Worm (Caenorhabditis elegans) whole organism, L4 larva: ENCODE results near the gene K09F6.7.

Experiments
- D1046.2 ChIP-seq: fragments of 200-800 bp; sonication (Bioruptor generic); IDR thresholded peaks from 2 replicates; pipeline ENCODE4 v1.3.6; 2022; ENCODE audit warnings: missing genetic modification characterization, missing compliant biosample characterization
- T20F7.1 ChIP-seq: fragments of 200-800 bp; sonication (Bioruptor generic); optimal IDR thresholded peaks from 2 replicates; lab custom pipeline; 2018; ENCODE audit warnings: mild to moderate bottlenecking, missing genetic modification characterization, missing compliant biosample characterization
- Y105C5A.15 ChIP-seq: fragments of 200-800 bp; sonication (Bioruptor generic); IDR thresholded peaks from 2 replicates; pipeline ENCODE4 v1.3.6; 2022; ENCODE audit warnings: missing genetic modification characterization, missing compliant biosample characterization
- Y5F2A.4 ChIP-seq: fragments of 200-800 bp; sonication (Bioruptor generic); optimal IDR thresholded peaks from 2 replicates; lab custom pipeline; 2018; ENCODE audit warnings: mild to moderate bottlenecking, missing genetic modification characterization, missing compliant biosample characterization
- aha-1 ChIP-seq: fragments of 150-350 bp; peaks from one replicate; lab custom pipeline; 2014; ENCODE audit warnings: missing biosample characterization, missing genetic modification characterization
- attf-4 ChIP-seq: sonication (generic microtip); optimal IDR thresholded peaks from 3 replicates; lab custom pipeline; 2017; ENCODE audit warnings: missing biosample characterization, missing genetic modification characterization
- ceh-44 ChIP-seq: fragments of 200-800 bp; sonication (Bioruptor generic); IDR thresholded peaks from 2 replicates; pipeline ENCODE4 v1.3.6; 2022; ENCODE audit warnings: missing genetic modification reagents, missing genetic modification characterization, missing compliant biosample characterization
- ceh-62 ChIP-seq: sonication (generic microtip); optimal IDR thresholded peaks from 2 replicates; lab custom pipeline; 2017; ENCODE audit warnings: missing biosample characterization, missing genetic modification characterization
- ceh-82 ChIP-seq: sonication (generic microtip); optimal IDR thresholded peaks from 2 replicates; lab custom pipeline; 2017; ENCODE audit warnings: missing biosample characterization, missing genetic modification characterization
- daf-16 ChIP-seq, 3 experiments: sonication (generic microtip); optimal IDR thresholded peaks; 2 replicates each; lab custom pipeline; 2016 to 2017; ENCODE audit warnings: missing genetic modification characterization in 3 of 3, missing genetic modification reagents in 3 of 3, mild to moderate bottlenecking in 2 of 3, missing compliant biosample characterization in 2 of 3, missing biosample characterization in 1 of 3, moderate library complexity in 1 of 3
- dmd-6 ChIP-seq: fragments of 200-800 bp; sonication (Bioruptor generic); IDR thresholded peaks from 2 replicates; pipeline ENCODE4 v1.3.6; 2022; ENCODE audit warnings: missing genetic modification reagents, missing genetic modification characterization, missing compliant biosample characterization
- dmd-8 ChIP-seq: fragments of 200-800 bp; sonication (Bioruptor generic); IDR thresholded peaks from 2 replicates; pipeline ENCODE4 v1.3.6; 2022; ENCODE audit warnings: missing genetic modification characterization, missing compliant biosample characterization
- dpl-1 ChIP-seq: fragments of 150-350 bp; optimal IDR thresholded peaks from 2 replicates; lab custom pipeline; 2014; ENCODE audit warnings: missing biosample characterization, missing genetic modification reagents, missing genetic modification characterization
- dve-1 ChIP-seq: sonication (generic microtip); optimal IDR thresholded peaks from 2 replicates; lab custom pipeline; 2017; ENCODE audit warnings: antibody characterized with exemption, mild to moderate bottlenecking, missing genetic modification characterization, missing compliant biosample characterization; ENCODE audit not compliant: insufficient read depth
- egl-27 ChIP-seq: sonication (generic microtip); optimal IDR thresholded peaks from 3 replicates; lab custom pipeline; 2017; ENCODE audit warnings: missing biosample characterization, missing genetic modification reagents, missing genetic modification characterization
- hif-1 ChIP-seq, 2 experiments: sonication (generic microtip); optimal IDR thresholded peaks; 2 replicates each; lab custom pipeline; 2016 to 2017; ENCODE audit warnings: missing compliant biosample characterization in 2 of 2, missing genetic modification characterization in 2 of 2, missing genetic modification reagents in 2 of 2, missing genotype in 2 of 2, mild to moderate bottlenecking in 1 of 2
- hlh-11 ChIP-seq: fragments of 200-800 bp; sonication (Bioruptor generic); optimal IDR thresholded peaks from 2 replicates; lab custom pipeline; 2018; ENCODE audit warnings: mild to moderate bottlenecking, missing genetic modification characterization, missing compliant biosample characterization
- hmg-1.1 ChIP-seq: fragments of 200-800 bp; sonication (Bioruptor generic); IDR thresholded peaks from 2 replicates; pipeline ENCODE4 v1.3.6; 2022; ENCODE audit warnings: missing genetic modification reagents, missing genetic modification characterization, missing compliant biosample characterization
- jun-1 ChIP-seq: fragments of 150-350 bp; optimal IDR thresholded peaks from 2 replicates; lab custom pipeline; 2014; ENCODE audit warnings: missing biosample characterization, missing genetic modification reagents, missing genetic modification characterization
- lin-15B ChIP-seq: fragments of 150-350 bp; sonication (generic microtip); optimal IDR thresholded peaks from 3 replicates; lab custom pipeline; 2014; ENCODE audit warnings: missing biosample characterization, missing genetic modification characterization
- mdt-29 ChIP-seq: fragments of 200-800 bp; sonication (Bioruptor generic); IDR thresholded peaks from 2 replicates; pipeline ENCODE4 v1.3.6; 2022; ENCODE audit warnings: missing genetic modification reagents, missing genetic modification characterization, missing compliant biosample characterization
- mxl-2 ChIP-seq: fragments of 200-800 bp; sonication (Bioruptor generic); conservative IDR thresholded peaks from 2 replicates; pipeline ENCODE4 v1.3.6; 2022; ENCODE audit warnings: missing genetic modification reagents, missing genetic modification characterization, missing compliant biosample characterization
- nhr-28 ChIP-seq: fragments of 150-350 bp; optimal IDR thresholded peaks from 2 replicates; lab custom pipeline; 2014; ENCODE audit warnings: missing biosample characterization, missing genetic modification characterization
- nhr-41 ChIP-seq: fragments of 200-800 bp; sonication (Bioruptor generic); IDR thresholded peaks from 2 replicates; pipeline ENCODE4 v1.3.6; 2022; ENCODE audit warnings: missing genetic modification reagents, missing genetic modification characterization, missing compliant biosample characterization
- nhr-76 ChIP-seq: fragments of 150-350 bp; optimal IDR thresholded peaks from 2 replicates; lab custom pipeline; 2014; ENCODE audit warnings: missing biosample characterization, missing genetic modification characterization
- php-3 ChIP-seq: fragments of 200-800 bp; sonication (Bioruptor generic); IDR thresholded peaks from 2 replicates; pipeline ENCODE4 v1.3.6; 2022; ENCODE audit warnings: missing genetic modification reagents, missing genetic modification characterization, missing compliant biosample characterization
- pqm-1 ChIP-seq: sonication (generic microtip); optimal IDR thresholded peaks from 2 replicates; lab custom pipeline; 2017; ENCODE audit warnings: missing biosample characterization, missing genetic modification characterization
- rbr-2 ChIP-seq: sonication (generic microtip); optimal IDR thresholded peaks from 2 replicates; lab custom pipeline; 2016; ENCODE audit warnings: missing genotype, missing genetic modification characterization, missing compliant biosample characterization
- saeg-2 ChIP-seq: fragments of 200-800 bp; sonication (Bioruptor generic); IDR thresholded peaks from 2 replicates; pipeline ENCODE4 v1.3.6; 2022; ENCODE audit warnings: missing genetic modification reagents, missing genetic modification characterization, missing compliant biosample characterization
- tag-97 ChIP-seq: fragments of 200-800 bp; sonication (Bioruptor generic); IDR thresholded peaks from 2 replicates; pipeline ENCODE4 v1.3.6; 2022; ENCODE audit warnings: missing genetic modification characterization, missing compliant biosample characterization
- tra-1 ChIP-seq: fragments of 200-800 bp; sonication (Bioruptor generic); IDR thresholded peaks from 2 replicates; pipeline ENCODE4 v1.3.6; 2022; ENCODE audit warnings: missing genetic modification reagents, missing genetic modification characterization, missing compliant biosample characterization
- unc-62 ChIP-seq, 3 experiments: fragments of 150-350 bp in 1 of 3; sonication (generic microtip); optimal IDR thresholded peaks in 2 of 3; peaks in 1 of 3; 1 replicate in 1 of 3; 2 replicates in 2 of 3; lab custom pipeline; 2014 to 2017; ENCODE audit warnings: missing biosample characterization in 3 of 3, missing genetic modification characterization in 3 of 3, missing genetic modification reagents in 3 of 3, missing genotype in 1 of 3
- zfp-2 ChIP-seq: sonication (generic microtip); optimal IDR thresholded peaks from 2 replicates; lab custom pipeline; 2016; ENCODE audit warnings: mild to moderate bottlenecking, missing genetic modification characterization, missing compliant biosample characterization
- zip-11 ChIP-seq: fragments of 200-800 bp; sonication (Bioruptor generic); IDR thresholded peaks from 2 replicates; pipeline ENCODE4 v1.3.6; 2022; ENCODE audit warnings: missing genetic modification characterization, missing compliant biosample characterization
- zip-2 ChIP-seq: fragments of 150-350 bp; optimal IDR thresholded peaks from 2 replicates; lab custom pipeline; 2014; ENCODE audit warnings: missing biosample characterization, missing genetic modification characterization

The K09F6.7 gene

DNA sequence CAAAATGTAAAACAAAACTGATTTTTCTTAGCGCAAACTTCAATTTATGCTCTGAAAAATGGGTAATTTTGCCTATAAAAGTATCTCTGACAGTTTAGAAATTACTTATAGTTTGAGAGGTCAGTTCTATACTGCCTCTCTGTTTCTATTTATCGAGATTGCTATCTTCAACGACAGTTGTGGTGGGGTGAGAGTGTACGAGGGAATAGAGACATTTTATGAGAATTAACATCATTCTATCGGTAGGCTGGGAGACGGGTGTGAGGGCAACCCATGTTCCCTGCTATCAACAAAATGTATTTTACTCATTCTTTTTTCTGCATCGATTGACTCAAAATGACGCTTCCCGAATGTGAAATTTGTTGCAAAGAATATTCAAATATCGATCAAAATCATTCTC is 28.2 kb upstream of the K09F6.7 start, which contains the start of gene ZK1240.3:
TSS of gene ZK1240.3 (plus strand) at position 238 of the 400 bp plus-strand sequence.
- no peak for TF ChIP-seq zfp-2
- no peak for TF ChIP-seq egl-27
- TF ChIP-seq hlh-11 (tag; lab: Kevin White, UChicago), result peak; percentile 58
- no peak for TF ChIP-seq ceh-44 (GFP tag; lab: Robert Waterston, UW)
- no peak for TF ChIP-seq ceh-82 (tag; lab: Kevin White, UChicago)
- peak; percentile 80 for TF ChIP-seq aha-1
- TF ChIP-seq nhr-76 (tag; lab: Kevin White, UChicago), result no peak
- no peak for TF ChIP-seq lin-15B (tag; lab: Kevin White, UChicago)
- TF ChIP-seq nhr-41 (GFP tag; lab: Robert Waterston, UW), result peak; percentile 55; the same call in 1 of the 2 replicates
- no peak for TF ChIP-seq mdt-29 (GFP tag; lab: Robert Waterston, UW)
- no peak for TF ChIP-seq zip-11 (GFP tag; lab: Robert Waterston, UW)
- TF ChIP-seq dve-1, result peak; percentile 23
- 0 out of 2 replicates have a peak, but pooled peaks have one; percentile 48 for TF ChIP-seq php-3
- no peak for TF ChIP-seq attf-4 (tag; lab: Kevin White, UChicago)
- TF ChIP-seq daf-16 (GFP tag; optimal IDR thresholded peaks at IDR 0.05; lab: Kevin White, UChicago), result no peak
- peak; percentile 62 for TF ChIP-seq daf-16 (tag; optimal IDR thresholded peaks at IDR 0.05; lab: Kevin White, UChicago)
- TF ChIP-seq zip-2 (tag; lab: Kevin White, UChicago), result no peak
- TF ChIP-seq hmg-1.1, result no peak
- peak; percentile 32 for TF ChIP-seq T20F7.1
- no peak for TF ChIP-seq jun-1 (tag; lab: Kevin White, UChicago)
- TF ChIP-seq Y105C5A.15 (GFP tag; lab: Robert Waterston, UW), result no peak
- no peak for TF ChIP-seq dmd-8 (GFP tag; lab: Robert Waterston, UW)
- peak; percentile 78 for TF ChIP-seq nhr-28 (tag; lab: Kevin White, UChicago)
- peak; percentile 91 for TF ChIP-seq pqm-1 (tag; lab: Kevin White, UChicago)
- TF ChIP-seq unc-62 (GFP tag; optimal IDR thresholded peaks at IDR 0.05 in 1 of 2; lab: Kevin White, UChicago), result peak in 1 of 2 experiments; percentile 37
- no peak for TF ChIP-seq unc-62 (tag; optimal IDR thresholded peaks at IDR 0.05; lab: Kevin White, UChicago)
- TF ChIP-seq dmd-6, result peak; percentile 69
- TF ChIP-seq saeg-2 (GFP tag; lab: Robert Waterston, UW), result no peak

DNA sequence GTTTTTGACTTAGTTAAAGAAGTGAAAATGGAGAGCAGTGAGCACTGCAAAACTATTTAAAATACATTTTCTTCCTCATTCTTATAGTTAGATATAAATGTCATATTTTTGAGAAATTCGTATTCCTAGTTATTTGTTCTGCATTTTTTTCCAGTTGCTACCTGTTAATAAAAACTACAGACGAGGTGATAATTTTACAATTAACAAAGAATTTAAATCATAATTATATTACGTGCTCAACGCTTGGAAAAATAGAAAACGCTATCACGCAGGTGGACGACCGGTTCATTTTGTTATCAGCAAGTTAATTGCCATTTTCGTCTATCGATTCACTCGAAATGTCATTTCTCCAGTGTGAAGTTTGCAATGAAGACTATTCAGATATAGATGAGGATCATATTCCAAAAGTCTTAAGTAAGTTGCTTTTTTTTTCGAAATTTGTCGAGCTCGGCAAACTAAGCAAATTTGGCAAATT is 26.0 kb upstream of the K09F6.7 start, which contains the start of the genes ZK1240.5 and ZK1240.9:
TSS of gene ZK1240.5 (minus strand) at position 51 of the 475 bp plus-strand sequence.
TSS of gene ZK1240.9 (plus strand) at position 307 of the 475 bp plus-strand sequence.
- peak; percentile 76 for TF ChIP-seq pqm-1 (tag; lab: Kevin White, UChicago)
- TF ChIP-seq nhr-28 (tag; lab: Kevin White, UChicago), result peak; percentile 26
- peak; percentile 22 for TF ChIP-seq aha-1
- no peak for TF ChIP-seq rbr-2 (tag; lab: Kevin White, UChicago)
- TF ChIP-seq mxl-2 (GFP tag; lab: Robert Waterston, UW), result no peak
- TF ChIP-seq php-3, result peak; percentile 9; the same call in 1 of the 2 replicates
- TF ChIP-seq dmd-6, result 0 out of 2 replicates have a peak, but pooled peaks have one; percentile 14
- TF ChIP-seq unc-62 (GFP tag; optimal IDR thresholded peaks at IDR 0.05 in 1 of 2; lab: Kevin White, UChicago), result peak in 1 of 2 experiments; percentile 72
- no peak for TF ChIP-seq unc-62 (tag; optimal IDR thresholded peaks at IDR 0.05; lab: Kevin White, UChicago)

DNA sequence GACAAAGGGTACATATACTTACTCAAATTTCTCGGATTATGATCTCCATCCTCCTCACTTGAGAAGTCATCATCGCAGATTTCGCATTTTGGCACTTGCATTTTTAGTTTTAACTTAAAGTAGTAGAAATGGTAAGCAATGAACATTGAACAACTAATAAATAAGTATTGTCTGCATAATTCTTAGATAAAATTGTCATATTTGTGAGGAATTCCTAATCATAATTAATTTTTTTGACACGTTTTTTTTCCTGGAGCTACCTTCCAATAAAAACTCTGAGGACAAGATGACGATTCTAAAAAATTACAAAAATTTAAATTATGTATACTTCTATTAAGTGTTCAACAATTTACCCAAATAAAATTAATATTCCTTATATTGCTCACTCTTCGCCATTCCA is 20.8 kb upstream of the K09F6.7 start, which contains the start of the genes trim-21 and B0281.1:
TSS of gene trim-21 (minus strand) at position 101 of the 400 bp plus-strand sequence.
TSS of gene B0281.1 (plus strand) at position 321 of the 400 bp plus-strand sequence.
- TF ChIP-seq dmd-6 (no peak), dve-1 (no peak), ceh-62 (tag; lab: Kevin White, UChicago) (no peak)

DNA sequence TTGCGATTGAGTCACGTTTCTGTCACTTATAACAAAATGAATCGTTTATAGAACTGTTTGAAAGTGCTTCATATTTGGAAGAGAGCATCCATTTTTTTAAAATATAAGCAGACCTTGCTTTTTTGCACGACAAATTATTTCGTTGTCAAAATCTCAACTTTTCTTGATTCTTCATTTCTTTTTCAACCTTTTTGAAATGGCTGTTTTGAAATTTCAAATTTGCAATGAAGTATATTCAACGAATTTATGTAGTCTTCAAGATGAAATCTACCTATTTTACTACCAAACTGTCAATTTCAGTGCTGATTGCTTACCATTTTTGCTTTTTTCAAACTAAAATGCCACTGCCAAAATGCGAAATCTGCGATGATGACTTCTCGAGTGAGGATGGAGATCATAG is 14.8 kb upstream of the K09F6.7 start, which contains the start of gene B0281.3:
TSS of gene B0281.3 (plus strand) at position 301 of the 400 bp plus-strand sequence.
- no peak for TF ChIP-seq attf-4 (tag; lab: Kevin White, UChicago)
- no peak for TF ChIP-seq ceh-82 (tag; lab: Kevin White, UChicago)
- no peak for TF ChIP-seq Y5F2A.4
- TF ChIP-seq dpl-1, result no peak
- no peak for TF ChIP-seq hlh-11 (tag; lab: Kevin White, UChicago)
- TF ChIP-seq ceh-62 (tag; lab: Kevin White, UChicago), result no peak
- TF ChIP-seq aha-1, result no peak
- no peak for TF ChIP-seq saeg-2 (GFP tag; lab: Robert Waterston, UW)
- TF ChIP-seq tag-97 (GFP tag; lab: Robert Waterston, UW), result no peak
- no peak for TF ChIP-seq hif-1 (tag; optimal IDR thresholded peaks at IDR 0.05; lab: Kevin White, UChicago)
- no peak for TF ChIP-seq pqm-1 (tag; lab: Kevin White, UChicago)
- TF ChIP-seq egl-27, result no peak
- TF ChIP-seq zip-2 (tag; lab: Kevin White, UChicago), result no peak
- TF ChIP-seq D1046.2, result no peak
- TF ChIP-seq tra-1, result no peak
- no peak for TF ChIP-seq unc-62 (GFP tag; optimal IDR thresholded peaks at IDR 0.05 in 1 of 2; lab: Kevin White, UChicago)
- TF ChIP-seq unc-62 (tag; optimal IDR thresholded peaks at IDR 0.05; lab: Kevin White, UChicago), result no peak
